Fruit fly (Drosophila melanogaster) whole organism, adult: ENCODE measurements around the gene ppk19.

Experiments used
- CG11617 ChIP-seq: fragments of 200-800 bp; sonication (Bioruptor generic); optimal IDR thresholded peaks from 2 replicates; lab custom pipeline; 2017; ENCODE audit warnings: mild to moderate bottlenecking, missing biosample characterization, missing genetic modification reagents, missing genetic modification characterization
- CG12768 ChIP-seq: fragments of 200-800 bp; sonication (Bioruptor generic); optimal IDR thresholded peaks from 2 replicates; lab custom pipeline; 2017; ENCODE audit warnings: missing biosample characterization, missing genetic modification characterization, mild to moderate bottlenecking, moderate library complexity, missing genetic modification reagents
- CG14711 ChIP-seq: fragments of 200-800 bp; sonication (Bioruptor generic); optimal IDR thresholded peaks from 2 replicates; lab custom pipeline; 2018; ENCODE audit warnings: missing biosample characterization, mild to moderate bottlenecking, missing genetic modification characterization, moderate library complexity
- CG1620 ChIP-seq: fragments of 200-800 bp; sonication (Bioruptor generic); optimal IDR thresholded peaks from 2 replicates; lab custom pipeline; 2016; ENCODE audit warnings: missing biosample characterization, missing genetic modification characterization
- CG33017 ChIP-seq: fragments of 200-800 bp; sonication (Bioruptor generic); optimal IDR thresholded peaks from 2 replicates; lab custom pipeline; 2018; ENCODE audit warnings: missing biosample characterization, mild to moderate bottlenecking, missing genetic modification characterization, moderate library complexity
- CG5204 ChIP-seq: fragments of 200-800 bp; sonication (Bioruptor generic); optimal IDR thresholded peaks from 2 replicates; lab custom pipeline; 2016; ENCODE audit warnings: missing biosample characterization, missing genetic modification characterization
- CG7045 ChIP-seq: fragments of 200-800 bp; sonication (Bioruptor generic); optimal IDR thresholded peaks from 2 replicates; lab custom pipeline; 2017; ENCODE audit warnings: missing biosample characterization, mild to moderate bottlenecking, missing genetic modification characterization
- CG7101 ChIP-seq: fragments of 200-800 bp; sonication (Bioruptor generic); optimal IDR thresholded peaks from 2 replicates; lab custom pipeline; 2018; ENCODE audit warnings: missing biosample characterization, mild to moderate bottlenecking, missing genetic modification characterization, moderate library complexity
- Clk ChIP-seq: fragments of 200-800 bp; sonication (Bioruptor generic); optimal IDR thresholded peaks from 2 replicates; lab custom pipeline; 2017; ENCODE audit warnings: missing biosample characterization, missing genetic modification characterization
- Crg-1 ChIP-seq: fragments of 200-800 bp; sonication (Bioruptor generic); optimal IDR thresholded peaks from 2 replicates; lab custom pipeline; 2016; ENCODE audit warnings: missing biosample characterization, missing genetic modification characterization
- Hr96 ChIP-seq: fragments of 200-800 bp; sonication (Bioruptor generic); optimal IDR thresholded peaks from 2 replicates; lab custom pipeline; 2016; ENCODE audit warnings: missing biosample characterization, missing genetic modification characterization
- Mnt ChIP-seq: fragments of 200-800 bp; sonication (Bioruptor generic); optimal IDR thresholded peaks from 2 replicates; lab custom pipeline; 2016; ENCODE audit warnings: missing biosample characterization, mild to moderate bottlenecking, missing genetic modification characterization
- bab1 ChIP-seq: fragments of 200-800 bp; sonication (Bioruptor generic); optimal IDR thresholded peaks from 3 replicates; lab custom pipeline; 2019; ENCODE audit warnings: missing biosample characterization, mild to moderate bottlenecking, missing genetic modification characterization, moderate library complexity
- cic ChIP-seq: fragments of 200-800 bp; sonication (Bioruptor generic); optimal IDR thresholded peaks from 2 replicates; lab custom pipeline; 2017; ENCODE audit warnings: missing biosample characterization, mild to moderate bottlenecking, missing genetic modification characterization, moderate library complexity
- cnc ChIP-seq, 2 experiments: fragments of >200 bp; optimal IDR thresholded peaks; 2 replicates each; lab custom pipeline; 2017
- kay ChIP-seq: fragments of 200-800 bp; sonication (Bioruptor generic); peaks from one replicate; lab custom pipeline; 2016; ENCODE audit warnings: missing biosample characterization, missing genetic modification characterization, borderline replicate concordance
- ovo ChIP-seq: fragments of 200-800 bp; sonication (Bioruptor generic); optimal IDR thresholded peaks from 2 replicates; lab custom pipeline; 2016; ENCODE audit warnings: missing biosample characterization, missing genetic modification characterization
- pad ChIP-seq: fragments of 200-800 bp; sonication (Bioruptor generic); optimal IDR thresholded peaks from 3 replicates; lab custom pipeline; 2017; ENCODE audit warnings: missing biosample characterization, missing genetic modification characterization, mild to moderate bottlenecking, moderate library complexity, missing genetic modification reagents
- tj ChIP-seq: fragments of 200-800 bp; sonication (Bioruptor generic); optimal IDR thresholded peaks from 3 replicates; lab custom pipeline; 2017; ENCODE audit warnings: missing biosample characterization, mild to moderate bottlenecking, missing genetic modification characterization, moderate library complexity
- toe ChIP-seq: fragments of 200-800 bp; sonication (Bioruptor generic); optimal IDR thresholded peaks from 2 replicates; lab custom pipeline; 2016; ENCODE audit warnings: missing biosample characterization, missing genetic modification characterization

The ppk19 gene

dm6 chr3R:29690539-29690852, 18.2 kb downstream of the ppk19 start:
- TF ChIP-seq Clk (GFP tag; lab: Kevin White, UChicago): no peak
- no peak for TF ChIP-seq CG1620 (GFP tag; lab: Kevin White, UChicago)
- TF ChIP-seq CG12768 (GFP tag; lab: Kevin White, UChicago): no peak
- no peak for TF ChIP-seq cic (GFP tag; lab: Kevin White, UChicago)
- TF ChIP-seq cnc (optimal IDR thresholded peaks at IDR 0.05; lab: Kevin White, UChicago): no peak
- TF ChIP-seq CG33017 (tag; lab: Kevin White, UChicago): no peak
- no peak for TF ChIP-seq CG11617 (GFP tag; lab: Kevin White, UChicago)
- no peak for TF ChIP-seq Crg-1 (GFP tag; lab: Kevin White, UChicago)
- no peak for TF ChIP-seq ovo
- no peak for TF ChIP-seq bab1 (GFP tag; lab: Kevin White, UChicago)
- no peak for TF ChIP-seq tj
- TF ChIP-seq CG14711: no peak
- no peak for TF ChIP-seq pad (GFP tag; lab: Kevin White, UChicago)
- TF ChIP-seq Hr96 (GFP tag; lab: Kevin White, UChicago): no peak
- TF ChIP-seq Mnt (GFP tag; lab: Kevin White, UChicago): no peak
- no peak for TF ChIP-seq toe (GFP tag; lab: Kevin White, UChicago)
- TF ChIP-seq kay (GFP tag; lab: Kevin White, UChicago): no peak
- no peak for TF ChIP-seq CG5204 (GFP tag; lab: Kevin White, UChicago)
- TF ChIP-seq CG7101 (tag; lab: Kevin White, UChicago): no peak
- no peak for TF ChIP-seq CG7045 (GFP tag; lab: Kevin White, UChicago)

- TF ChIP-seq CG7045 (GFP tag; lab: Kevin White, UChicago) (no peak), pad (GFP tag; lab: Kevin White, UChicago) (no peak), CG11617 (GFP tag; lab: Kevin White, UChicago) (no peak), Hr96 (GFP tag; lab: Kevin White, UChicago) (no peak), CG7101 (tag; lab: Kevin White, UChicago) (no peak), cnc (optimal IDR thresholded peaks at IDR 0.05; lab: Kevin White, UChicago) (no peak), tj (no peak), kay (GFP tag; lab: Kevin White, UChicago) (no peak), CG1620 (GFP tag; lab: Kevin White, UChicago) (no peak), toe (GFP tag; lab: Kevin White, UChicago) (no peak), bab1 (GFP tag; lab: Kevin White, UChicago) (no peak), CG14711 (no peak), Crg-1 (GFP tag; lab: Kevin White, UChicago) (no peak), CG33017 (tag; lab: Kevin White, UChicago) (no peak)
These were observed 18.8 kb downstream of the ppk19 start for dm6 chr3R:29690960-29691527.

dm6 chr3R:29692009-29692641, 19.9 kb downstream of the ppk19 start, which contains the start of gene dmrt99B:
dmrt99B (plus strand) TSS chr3R:29692591.
- no peak for TF ChIP-seq CG1620 (GFP tag; lab: Kevin White, UChicago)
- no peak for TF ChIP-seq cic (GFP tag; lab: Kevin White, UChicago)
- TF ChIP-seq Mnt (GFP tag; lab: Kevin White, UChicago): no peak
- TF ChIP-seq pad (GFP tag; lab: Kevin White, UChicago): no peak
- no peak for TF ChIP-seq ovo
- no peak for TF ChIP-seq CG33017 (tag; lab: Kevin White, UChicago)

dm6 chr3R:29695744-29696143, 23.5 kb downstream of the ppk19 start:
- no peak for TF ChIP-seq CG7101 (tag; lab: Kevin White, UChicago)
- TF ChIP-seq toe (GFP tag; lab: Kevin White, UChicago): no peak
- TF ChIP-seq tj: no peak
- TF ChIP-seq CG33017 (tag; lab: Kevin White, UChicago): no peak
- TF ChIP-seq pad (GFP tag; lab: Kevin White, UChicago): no peak
- no peak for TF ChIP-seq Clk (GFP tag; lab: Kevin White, UChicago)

- TF ChIP-seq toe (GFP tag; lab: Kevin White, UChicago) (no peak), CG33017 (tag; lab: Kevin White, UChicago) (no peak)
These were observed 24.1 kb downstream of the ppk19 start for dm6 chr3R:29696359-29696758.

- no peak for TF ChIP-seq CG11617 (GFP tag; lab: Kevin White, UChicago)
- no peak for TF ChIP-seq pad (GFP tag; lab: Kevin White, UChicago)
- TF ChIP-seq CG7101 (tag; lab: Kevin White, UChicago): no peak
- no peak for TF ChIP-seq bab1 (GFP tag; lab: Kevin White, UChicago)
- TF ChIP-seq CG33017 (tag; lab: Kevin White, UChicago): no peak
- TF ChIP-seq CG1620 (GFP tag; lab: Kevin White, UChicago): no peak
- TF ChIP-seq cnc (optimal IDR thresholded peaks at IDR 0.05; lab: Kevin White, UChicago): no peak
- TF ChIP-seq tj: no peak
- TF ChIP-seq CG5204 (GFP tag; lab: Kevin White, UChicago): no peak
- TF ChIP-seq CG14711: no peak
- TF ChIP-seq Clk (GFP tag; lab: Kevin White, UChicago): no peak
- no peak for TF ChIP-seq Mnt (GFP tag; lab: Kevin White, UChicago)
- no peak for TF ChIP-seq CG12768 (GFP tag; lab: Kevin White, UChicago)
- no peak for TF ChIP-seq ovo
These were observed 25.6 kb downstream of the ppk19 start for dm6 chr3R:29697841-29698240.
